Worm (Caenorhabditis elegans) whole organism, L2 larva: Measurements from ENCODE around the gene sre-56.

Source experiments
- F13H6.1 ChIP-seq: sonication (generic microtip); optimal IDR thresholded peaks from 2 replicates; lab custom pipeline; 2016; ENCODE audit warnings: missing genetic modification characterization, missing compliant biosample characterization
- aly-2 ChIP-seq: fragments of 150-350 bp; optimal IDR thresholded peaks from 2 replicates; lab custom pipeline; 2014; ENCODE audit warnings: missing biosample characterization, missing genetic modification characterization
- ama-1 ChIP-seq: fragments of 150-350 bp; optimal IDR thresholded peaks from 2 replicates; lab custom pipeline; 2018; ENCODE audit warnings: inconsistent platforms
- elt-3 ChIP-seq: sonication (generic microtip); optimal IDR thresholded peaks from 2 replicates; lab custom pipeline; 2017; ENCODE audit warnings: missing biosample characterization, missing genetic modification characterization
- lin-39 ChIP-seq: fragments of 150-350 bp; optimal IDR thresholded peaks from 2 replicates; lab custom pipeline; 2014; ENCODE audit warnings: missing biosample characterization, missing genetic modification reagents, missing genetic modification characterization
- nhr-6 ChIP-seq: fragments of 150-350 bp; optimal IDR thresholded peaks from 2 replicates; lab custom pipeline; 2014; ENCODE audit warnings: missing biosample characterization, missing genetic modification characterization

ce11 chrII:12302354-12302753 lies 21.9 kb upstream of the sre-56 start, which contains the start of gene C50E10.1:
- TF ChIP-seq F13H6.1 (tag; lab: Kevin White, UChicago) = no peak
- no peak for TF ChIP-seq elt-3 (tag; lab: Kevin White, UChicago)
- no peak for TF ChIP-seq aly-2
- no peak for TF ChIP-seq nhr-6 (tag; lab: Kevin White, UChicago)
- TF ChIP-seq ama-1 (lab: Kevin White, UChicago) = no peak
- no peak for TF ChIP-seq lin-39
